Worm (Caenorhabditis elegans) whole organism, midembryonic: Measurements from ENCODE around the gene rpac-19.

Experiments
- cog-1 ChIP-seq: sonication (generic microtip); optimal IDR thresholded peaks from 2 replicates; lab custom pipeline; 2016; ENCODE audit warnings: missing genetic modification characterization, missing compliant biosample characterization
- ztf-23 ChIP-seq: fragments of 200-800 bp; sonication (Bioruptor generic); IDR thresholded peaks from 2 replicates; pipeline ENCODE4 v1.3.6; 2022; ENCODE audit warnings: missing genetic modification reagents, missing genetic modification characterization, missing compliant biosample characterization
- ztf-29 ChIP-seq: fragments of 200-800 bp; sonication (Bioruptor generic); IDR thresholded peaks from 2 replicates; pipeline ENCODE4 v1.3.6; 2022; ENCODE audit warnings: missing genetic modification reagents, missing genetic modification characterization, missing compliant biosample characterization

DNA sequence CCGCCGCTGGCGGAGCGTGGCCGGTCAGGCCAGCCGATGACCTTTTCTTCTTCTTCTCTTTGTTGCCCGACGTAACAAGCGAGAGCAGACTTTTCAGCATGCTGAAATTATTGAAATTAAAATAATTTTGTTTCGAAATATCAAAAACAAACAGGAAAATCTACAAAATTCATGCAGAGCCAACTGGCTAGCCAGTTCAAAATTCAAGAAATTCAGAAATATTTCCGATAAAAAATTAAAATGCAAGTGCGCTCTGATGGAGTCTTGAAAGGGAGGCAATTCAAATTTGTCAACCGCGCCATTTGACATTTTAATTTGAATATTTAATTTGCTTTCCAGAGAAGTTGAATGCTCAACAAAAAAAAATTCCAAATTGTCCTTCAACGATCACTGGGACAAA, 29.0 kb downstream of the rpac-19 start, which contains the start of gene F58A4.2:
- TF ChIP-seq cog-1: no peak
- TF ChIP-seq ztf-29: no peak
- TF ChIP-seq ztf-23 (GFP tag; lab: Robert Waterston, UW): no peak
